Fruit fly (Drosophila melanogaster) Kc167 (cell line): Measurements from ENCODE around the gene pug.

Experiments
- Myc ChIP-seq: fragments of >200 bp; optimal IDR thresholded peaks from 2 replicates; lab custom pipeline; 2017; ENCODE audit warnings: missing external identifiers
- Sin3A ChIP-seq: fragments of >200 bp; optimal IDR thresholded peaks from 2 replicates; lab custom pipeline; 2018; ENCODE audit warnings: missing external identifiers
- h ChIP-seq: fragments of >200 bp; optimal IDR thresholded peaks from 3 replicates; lab custom pipeline; 2018; ENCODE audit warnings: missing external identifiers

DNA sequence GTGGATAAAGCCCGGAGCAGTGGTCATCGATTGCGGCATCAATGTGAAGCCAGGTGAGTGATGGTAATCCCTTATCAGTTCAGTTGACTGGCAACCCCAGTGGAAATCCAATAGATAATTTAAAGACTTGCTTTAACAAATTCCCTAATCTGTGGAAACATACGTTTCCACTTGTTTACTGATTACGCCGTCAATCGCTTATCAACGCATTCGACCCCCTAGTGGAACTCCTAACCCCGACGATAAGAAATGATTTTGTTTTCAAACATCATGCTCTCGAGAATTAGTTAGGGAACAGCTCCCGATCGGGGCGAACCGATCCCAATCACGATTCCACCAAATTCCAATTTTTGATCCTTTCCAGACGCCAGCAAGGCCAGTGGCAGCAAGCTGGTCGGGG lies 4.3 kb downstream of the pug start:
- TF ChIP-seq Myc (lab: Kevin White, UChicago) (no peak), h (lab: Kevin White, UChicago) (no peak), Sin3A (lab: Kevin White, UChicago) (no peak)
